Worm (Caenorhabditis elegans) whole organism, late embryonic: ENCODE measurements around the gene lgc-11.

Experiments
- C08G9.2 ChIP-seq: sonication (generic microtip); optimal IDR thresholded peaks from 2 replicates; lab custom pipeline; 2016; ENCODE audit warnings: mild to moderate bottlenecking, missing genetic modification characterization, moderate library complexity, missing compliant biosample characterization
- K09A11.1 ChIP-seq: sonication (generic microtip); optimal IDR thresholded peaks from 2 replicates; lab custom pipeline; 2017; ENCODE audit warnings: antibody characterized with exemption, mild to moderate bottlenecking, missing genetic modification characterization, missing compliant biosample characterization; ENCODE audit not compliant: insufficient read depth
- T23F11.4 ChIP-seq: fragments of 200-800 bp; sonication (Bioruptor generic); optimal IDR thresholded peaks from 2 replicates; lab custom pipeline; 2018; ENCODE audit warnings: mild to moderate bottlenecking, missing genetic modification characterization, missing compliant biosample characterization
- Y22D7AL.16 ChIP-seq: sonication (generic microtip); optimal IDR thresholded peaks from 2 replicates; lab custom pipeline; 2016; ENCODE audit warnings: missing genetic modification characterization, missing compliant biosample characterization
- ama-1 ChIP-seq: fragments of 150-350 bp; optimal IDR thresholded peaks from 2 replicates; lab custom pipeline; 2014
- ceh-18 ChIP-seq: sonication (generic microtip); optimal IDR thresholded peaks from 2 replicates; lab custom pipeline; 2016; ENCODE audit warnings: missing genetic modification characterization, missing compliant biosample characterization
- ceh-30 ChIP-seq: fragments of 150-350 bp; optimal IDR thresholded peaks from 2 replicates; lab custom pipeline; 2014; ENCODE audit warnings: missing biosample characterization, missing genetic modification characterization
- ceh-31 ChIP-seq: sonication (generic microtip); optimal IDR thresholded peaks from 2 replicates; lab custom pipeline; 2016; ENCODE audit warnings: missing genetic modification characterization, missing compliant biosample characterization
- ceh-34 ChIP-seq: sonication (generic microtip); optimal IDR thresholded peaks from 2 replicates; lab custom pipeline; 2016; ENCODE audit warnings: mild to moderate bottlenecking, missing genetic modification characterization, missing compliant biosample characterization
- ceh-45 ChIP-seq: fragments of 200-800 bp; sonication (Bioruptor generic); IDR thresholded peaks from 2 replicates; pipeline ENCODE4 v1.3.6; 2022; ENCODE audit warnings: missing genetic modification reagents, missing genetic modification characterization, missing compliant biosample characterization
- che-1 ChIP-seq: sonication (generic microtip); optimal IDR thresholded peaks from 2 replicates; lab custom pipeline; 2016; ENCODE audit warnings: mild to moderate bottlenecking, missing genetic modification characterization, missing compliant biosample characterization
- dve-1 ChIP-seq: sonication (generic microtip); optimal IDR thresholded peaks from 2 replicates; lab custom pipeline; 2017; ENCODE audit warnings: antibody characterized with exemption, mild to moderate bottlenecking, missing genetic modification characterization, missing compliant biosample characterization
- ets-4 ChIP-seq: sonication (generic microtip); optimal IDR thresholded peaks from 2 replicates; lab custom pipeline; 2016; ENCODE audit warnings: missing genetic modification characterization, missing compliant biosample characterization
- eyg-1 ChIP-seq: sonication (generic microtip); optimal IDR thresholded peaks from 2 replicates; lab custom pipeline; 2016; ENCODE audit warnings: missing genotype, missing genetic modification characterization, missing compliant biosample characterization
- fax-1 ChIP-seq: sonication (generic microtip); optimal IDR thresholded peaks from 2 replicates; lab custom pipeline; 2016; ENCODE audit warnings: missing genotype, missing genetic modification characterization, missing compliant biosample characterization
- fkh-10 ChIP-seq: fragments of 150-350 bp; optimal IDR thresholded peaks from 2 replicates; lab custom pipeline; 2014; ENCODE audit warnings: missing biosample characterization, missing genetic modification reagents, missing genetic modification characterization
- gmeb-2 ChIP-seq: sonication (generic microtip); optimal IDR thresholded peaks from 2 replicates; lab custom pipeline; 2016; ENCODE audit warnings: missing genetic modification characterization, inconsistent platforms, missing compliant biosample characterization
- hlh-15 ChIP-seq: sonication (generic microtip); optimal IDR thresholded peaks from 2 replicates; lab custom pipeline; 2016; ENCODE audit warnings: missing genetic modification characterization, missing compliant biosample characterization
- hlh-6 ChIP-seq: sonication (generic microtip); optimal IDR thresholded peaks from 2 replicates; lab custom pipeline; 2016; ENCODE audit warnings: missing genotype, missing genetic modification characterization, missing compliant biosample characterization
- hlh-8 ChIP-seq: sonication (generic microtip); optimal IDR thresholded peaks from 2 replicates; lab custom pipeline; 2016; ENCODE audit warnings: missing genotype, missing genetic modification characterization, missing compliant biosample characterization
- lim-6 ChIP-seq: sonication (generic microtip); optimal IDR thresholded peaks from 2 replicates; lab custom pipeline; 2016; ENCODE audit warnings: missing genetic modification characterization, missing compliant biosample characterization
- mec-3 ChIP-seq: sonication (generic microtip); optimal IDR thresholded peaks from 2 replicates; lab custom pipeline; 2016; ENCODE audit warnings: borderline replicate concordance, missing genetic modification characterization, missing compliant biosample characterization
- nfya-1 ChIP-seq: sonication (generic microtip); optimal IDR thresholded peaks from 2 replicates; lab custom pipeline; 2017; ENCODE audit warnings: missing genetic modification characterization, mild to moderate bottlenecking, missing compliant biosample characterization, antibody characterized with exemption, moderate library complexity
- odd-2 ChIP-seq: sonication (generic microtip); optimal IDR thresholded peaks from 2 replicates; lab custom pipeline; 2017; ENCODE audit warnings: antibody characterized with exemption, mild to moderate bottlenecking, missing genetic modification characterization, missing compliant biosample characterization
- pag-3 ChIP-seq: sonication (generic microtip); optimal IDR thresholded peaks from 2 replicates; lab custom pipeline; 2016; ENCODE audit warnings: missing compliant biosample characterization, missing genetic modification characterization, borderline replicate concordance
- pat-9 ChIP-seq: fragments of 200-800 bp; sonication (Bioruptor generic); optimal IDR thresholded peaks from 2 replicates; lab custom pipeline; 2018; ENCODE audit warnings: mild to moderate bottlenecking, missing genetic modification characterization, moderate library complexity, missing compliant biosample characterization
- pros-1 ChIP-seq: fragments of 150-350 bp; optimal IDR thresholded peaks from 2 replicates; lab custom pipeline; 2014; ENCODE audit warnings: missing biosample characterization, missing genetic modification reagents, missing genetic modification characterization
- rnt-1 ChIP-seq: sonication (generic microtip); optimal IDR thresholded peaks from 2 replicates; lab custom pipeline; 2016; ENCODE audit warnings: missing genetic modification characterization, missing compliant biosample characterization
- sdc-2 ChIP-seq: sonication (generic microtip); optimal IDR thresholded peaks from 2 replicates; lab custom pipeline; 2016; ENCODE audit warnings: missing genotype, missing genetic modification characterization, missing compliant biosample characterization
- sox-2 ChIP-seq: fragments of 200-800 bp; sonication (Bioruptor generic); IDR thresholded peaks from 2 replicates; pipeline ENCODE4 v1.3.6; 2022; ENCODE audit warnings: missing genetic modification reagents, missing genetic modification characterization, missing compliant biosample characterization
- sox-4 ChIP-seq: sonication (generic microtip); optimal IDR thresholded peaks from 2 replicates; lab custom pipeline; 2017; ENCODE audit warnings: mild to moderate bottlenecking, missing genetic modification characterization, inconsistent platforms, missing compliant biosample characterization
- tbx-2 ChIP-seq: sonication (generic microtip); optimal IDR thresholded peaks from 2 replicates; lab custom pipeline; 2016; ENCODE audit warnings: missing genetic modification characterization, missing compliant biosample characterization
- ttx-3 ChIP-seq: sonication (generic microtip); optimal IDR thresholded peaks from 2 replicates; lab custom pipeline; 2016; ENCODE audit warnings: missing genetic modification reagents, missing genetic modification characterization, missing compliant biosample characterization
- unc-42 ChIP-seq: sonication (generic microtip); optimal IDR thresholded peaks from 2 replicates; lab custom pipeline; 2016; ENCODE audit warnings: missing genotype, missing genetic modification characterization, missing compliant biosample characterization
- unc-55 ChIP-seq: sonication (generic microtip); optimal IDR thresholded peaks from 2 replicates; lab custom pipeline; 2017; ENCODE audit warnings: missing biosample characterization, missing genetic modification reagents, missing genetic modification characterization

The lgc-11 gene

DNA sequence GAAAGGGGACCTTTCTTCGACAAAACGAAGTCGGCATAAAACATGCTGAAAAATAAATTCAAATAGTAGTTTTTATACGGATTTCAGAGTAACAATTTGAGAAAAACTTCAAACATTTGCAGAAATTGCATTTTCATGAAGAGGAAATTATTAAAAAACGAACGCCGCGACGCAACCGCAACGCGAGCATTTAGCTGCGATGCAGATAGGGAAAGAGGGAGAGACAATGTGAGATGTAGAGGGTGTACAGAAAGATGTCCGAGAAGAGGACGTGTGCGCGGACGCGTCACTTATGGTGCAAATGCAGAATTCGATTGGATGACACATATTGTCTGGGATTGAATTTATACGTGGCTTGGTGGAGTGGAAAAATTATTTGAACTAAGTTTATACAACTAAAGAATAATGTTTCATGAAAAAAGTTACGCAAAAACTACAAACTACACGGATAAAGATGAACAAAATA is 31.4 kb downstream of the lgc-11 start, which contains the start of gene coh-1:
coh-1 (minus strand) TSS at position 51 of the 466 bp plus-strand sequence.
- TF ChIP-seq ceh-30 (tag; lab: Kevin White, UChicago) (peak; percentile 2), ceh-31 (tag; lab: Kevin White, UChicago) (peak; percentile 85), C08G9.2 (no peak), pros-1 (tag; lab: Kevin White, UChicago) (peak; percentile 50), ttx-3 (no peak), eyg-1 (tag; lab: Kevin White, UChicago) (no peak), lim-6 (tag; lab: Kevin White, UChicago) (no peak), sdc-2 (tag; lab: Kevin White, UChicago) (no peak), hlh-8 (no peak), hlh-6 (tag; lab: Kevin White, UChicago) (no peak), unc-55 (GFP tag; lab: Kevin White, UChicago) (peak; percentile 21), ceh-18 (tag; lab: Kevin White, UChicago) (peak; percentile 24), K09A11.1 (tag; lab: Kevin White, UChicago) (no peak), unc-42 (tag; lab: Kevin White, UChicago) (peak; percentile 83), tbx-2 (tag; lab: Kevin White, UChicago) (peak; percentile 43), T23F11.4 (GFP tag; lab: Kevin White, UChicago) (no peak), nfya-1 (tag; lab: Kevin White, UChicago) (peak; percentile 68), mec-3 (no peak), ceh-34 (tag; lab: Kevin White, UChicago) (peak; percentile 41), ama-1 (lab: Kevin White, UChicago) (no peak), pat-9 (tag; lab: Kevin White, UChicago) (no peak), rnt-1 (tag; lab: Kevin White, UChicago) (peak; percentile 54), dve-1 (tag; lab: Kevin White, UChicago) (no peak), ceh-45 (GFP tag; lab: Robert Waterston, UW) (no peak)

DNA sequence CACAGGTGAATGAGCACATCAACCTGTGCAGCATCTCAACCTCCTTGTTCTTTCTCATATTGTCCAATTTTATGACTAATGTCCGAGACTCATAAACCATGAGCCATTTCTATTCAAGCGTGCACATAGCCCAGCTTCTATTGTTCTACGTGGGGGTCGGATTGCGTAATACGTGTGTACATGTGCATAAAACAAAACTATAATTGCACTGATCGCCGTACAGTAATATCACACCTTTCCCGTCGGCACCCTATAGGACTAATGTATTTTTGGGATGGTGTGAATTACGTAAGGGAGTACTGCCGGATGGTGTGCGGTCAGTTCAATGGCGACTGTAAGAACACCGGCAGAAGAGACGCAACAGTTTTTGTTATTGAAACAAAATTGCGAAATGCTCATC is 36.5 kb downstream of the lgc-11 start:
- TF ChIP-seq ceh-31 (tag; lab: Kevin White, UChicago) (peak; percentile 16), sox-2 (GFP tag; lab: Robert Waterston, UW) (peak; percentile 77; the same call in 1 of the 2 replicates), ceh-45 (GFP tag; lab: Robert Waterston, UW) (no peak)

DNA sequence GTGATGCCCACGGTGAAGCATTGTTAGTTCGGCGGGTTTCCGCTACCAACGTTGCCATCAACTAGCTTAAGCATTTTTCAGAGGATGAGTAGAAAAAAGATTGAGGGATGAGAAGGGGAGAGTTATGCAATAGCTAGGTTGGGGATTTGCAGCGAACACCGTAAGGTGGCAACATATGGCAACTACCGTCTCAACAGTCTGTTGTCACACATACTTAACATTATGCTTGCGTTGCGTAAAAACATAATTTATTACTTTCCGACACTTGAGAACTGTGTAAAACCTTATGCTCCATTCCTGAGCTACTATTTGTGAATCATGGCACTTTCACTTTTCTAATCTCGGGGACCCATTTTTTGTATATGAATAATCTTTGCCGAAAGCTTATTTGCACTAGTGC is 39.8 kb downstream of the lgc-11 start:
- TF ChIP-seq hlh-15 (tag; lab: Kevin White, UChicago) (no peak), sdc-2 (tag; lab: Kevin White, UChicago) (no peak), fax-1 (tag; lab: Kevin White, UChicago) (no peak), odd-2 (no peak), pag-3 (tag; lab: Kevin White, UChicago) (no peak), gmeb-2 (no peak), eyg-1 (tag; lab: Kevin White, UChicago) (no peak), ets-4 (tag; lab: Kevin White, UChicago) (no peak), fkh-10 (GFP tag; lab: Kevin White, UChicago) (no peak), sox-4 (tag; lab: Kevin White, UChicago) (no peak), che-1 (tag; lab: Kevin White, UChicago) (no peak)
- TF ChIP-seq, all 69 proteins: peak for 0

DNA sequence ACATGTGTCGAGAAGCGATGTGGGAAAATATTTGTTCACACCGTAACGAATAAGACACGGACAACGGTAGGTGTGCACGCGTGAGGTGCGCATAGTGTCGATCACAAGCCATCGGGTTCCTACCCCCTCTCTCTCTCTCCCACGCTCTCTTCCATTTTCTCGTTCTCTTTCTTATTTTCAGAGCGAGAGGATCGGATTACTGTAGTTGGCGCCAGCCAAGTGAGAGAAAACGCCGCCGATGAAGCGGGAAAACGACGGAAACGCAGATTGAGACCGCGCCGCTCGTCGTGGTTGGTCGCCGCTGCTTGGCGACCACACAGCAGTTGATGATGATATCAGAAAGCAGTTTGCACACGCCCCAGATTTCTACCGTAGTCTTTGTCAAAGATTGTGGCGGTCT is 42.0 kb downstream of the lgc-11 start:
- TF ChIP-seq nfya-1 (tag; lab: Kevin White, UChicago) = peak; percentile 47
- TF ChIP-seq Y22D7AL.16 = no peak
- TF ChIP-seq ceh-34 (tag; lab: Kevin White, UChicago) = peak; percentile 48
